Worm (Caenorhabditis elegans) whole organism, early embryonic: ENCODE measurements around the gene F20B6.9.
"Not testable (repeated sequence)": the region's sequence is repeated elsewhere in the genome, so short reads cannot be mapped to it uniquely, and the experiment has no call there.

Experiments
- B0310.2 ChIP-seq: sonication (generic microtip); optimal IDR thresholded peaks from 2 replicates; lab custom pipeline; 2016; ENCODE audit warnings: mild to moderate bottlenecking, missing genetic modification characterization, missing compliant biosample characterization
- F13C5.2 ChIP-seq: sonication (generic microtip); optimal IDR thresholded peaks from 2 replicates; lab custom pipeline; 2017; ENCODE audit warnings: mild to moderate bottlenecking, missing genetic modification characterization, inconsistent platforms, missing compliant biosample characterization
- aly-1 ChIP-seq: sonication (generic microtip); optimal IDR thresholded peaks from 2 replicates; lab custom pipeline; 2016; ENCODE audit warnings: missing genetic modification characterization, missing compliant biosample characterization
- ama-1 ChIP-seq: fragments of 150-350 bp; optimal IDR thresholded peaks from 2 replicates; lab custom pipeline; 2014
- ceh-13 ChIP-seq: fragments of 200-800 bp; sonication (Bioruptor generic); optimal IDR thresholded peaks from 2 replicates; lab custom pipeline; 2018; ENCODE audit warnings: mild to moderate bottlenecking, missing genetic modification characterization, missing compliant biosample characterization
- ceh-36 ChIP-seq: sonication (generic microtip); optimal IDR thresholded peaks from 2 replicates; lab custom pipeline; 2016; ENCODE audit warnings: missing genetic modification characterization, inconsistent platforms, missing compliant biosample characterization
- ets-7 ChIP-seq: sonication (generic microtip); optimal IDR thresholded peaks from 2 replicates; lab custom pipeline; 2016; ENCODE audit warnings: missing genotype, missing genetic modification characterization, missing compliant biosample characterization
- flt-1 ChIP-seq: fragments of 200-800 bp; sonication (Bioruptor generic); IDR thresholded peaks from 2 replicates; pipeline ENCODE4 v1.3.6; 2022; ENCODE audit warnings: missing genetic modification characterization, missing compliant biosample characterization
- hmbx-1 ChIP-seq: sonication (generic microtip); optimal IDR thresholded peaks from 2 replicates; lab custom pipeline; 2016; ENCODE audit warnings: mild to moderate bottlenecking, missing genetic modification characterization, missing compliant biosample characterization
- hmg-4 ChIP-seq: fragments of 200-800 bp; sonication (Bioruptor generic); optimal IDR thresholded peaks from 2 replicates; lab custom pipeline; 2018; ENCODE audit warnings: mild to moderate bottlenecking, missing genetic modification characterization, missing compliant biosample characterization
- hnd-1 ChIP-seq: sonication (generic microtip); optimal IDR thresholded peaks from 2 replicates; lab custom pipeline; 2016; ENCODE audit warnings: missing genetic modification characterization, missing compliant biosample characterization
- pes-1 ChIP-seq: fragments of 200-800 bp; sonication (Bioruptor generic); IDR thresholded peaks from 2 replicates; pipeline ENCODE4 v1.3.6; 2022; ENCODE audit warnings: missing genetic modification reagents, missing genetic modification characterization, missing compliant biosample characterization
- scrt-1 ChIP-seq: fragments of 200-800 bp; sonication (Bioruptor generic); IDR thresholded peaks from 2 replicates; pipeline ENCODE4 v1.3.6; 2022; ENCODE audit warnings: missing genetic modification characterization, missing compliant biosample characterization
- sea-1 ChIP-seq: fragments of 200-800 bp; sonication (Bioruptor generic); conservative IDR thresholded peaks from 2 replicates; pipeline ENCODE4 v1.3.6; 2022; ENCODE audit warnings: missing genetic modification characterization, missing compliant biosample characterization
- tbx-11 ChIP-seq: fragments of 200-800 bp; sonication (Bioruptor generic); IDR thresholded peaks from 2 replicates; pipeline ENCODE4 v1.3.6; 2022; ENCODE audit warnings: missing genetic modification characterization, missing compliant biosample characterization
- tbx-37 ChIP-seq: fragments of 200-800 bp; sonication (Bioruptor generic); conservative IDR thresholded peaks from 2 replicates; pipeline ENCODE4 v1.3.6; 2022; ENCODE audit warnings: missing genetic modification reagents, missing genetic modification characterization, missing compliant biosample characterization
- tra-4 ChIP-seq: sonication (generic microtip); optimal IDR thresholded peaks from 2 replicates; lab custom pipeline; 2017; ENCODE audit warnings: missing genetic modification characterization, missing compliant biosample characterization

Gene F20B6.9

DNA sequence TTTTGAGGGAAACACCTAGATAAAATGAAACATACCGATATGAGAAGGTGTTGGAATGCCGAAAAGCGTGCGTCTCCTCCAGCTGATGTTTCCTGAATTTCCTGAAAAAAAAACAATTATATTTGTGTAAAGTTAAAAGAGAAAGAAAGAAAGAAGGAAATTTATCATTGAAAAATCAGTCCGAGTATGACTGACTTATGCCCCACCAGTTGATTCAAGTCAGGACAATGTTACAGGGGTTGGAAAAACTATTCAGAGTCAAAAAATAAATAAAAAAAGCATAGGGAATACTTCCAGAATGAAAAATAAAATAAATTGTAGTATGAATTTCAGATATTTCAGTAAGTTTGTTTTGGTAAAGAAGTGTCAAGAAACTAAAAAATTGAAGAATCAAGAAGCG is at the start of gene F20B6.9:
F20B6.9 (minus strand) TSS at position 101 of the 400 bp plus-strand sequence.
- TF ChIP-seq flt-1; tbx-37 (GFP tag; lab: Robert Waterston, UW); sea-1 (GFP tag; lab: Robert Waterston, UW): not testable (repeated sequence)

ce11 chrX:4256761-4257160 is 49.5 kb upstream of the F20B6.9 start, which contains the start of gene srv-6:
Gene srv-6 (plus strand): TSS chrX:4257061.
- TF ChIP-seq tra-4 (tag; lab: Kevin White, UChicago) (no peak), F13C5.2 (no peak), ceh-13 (GFP tag; lab: Kevin White, UChicago) (no peak), ama-1 (no peak), aly-1 (tag; lab: Kevin White, UChicago) (no peak), ceh-36 (tag; lab: Kevin White, UChicago) (no peak), B0310.2 (tag; lab: Kevin White, UChicago) (no peak), pes-1 (GFP tag; lab: Robert Waterston, UW) (no peak), hnd-1 (tag; lab: Kevin White, UChicago) (no peak), tbx-11 (GFP tag; lab: Robert Waterston, UW) (no peak), ets-7 (tag; lab: Kevin White, UChicago) (no peak)

DNA sequence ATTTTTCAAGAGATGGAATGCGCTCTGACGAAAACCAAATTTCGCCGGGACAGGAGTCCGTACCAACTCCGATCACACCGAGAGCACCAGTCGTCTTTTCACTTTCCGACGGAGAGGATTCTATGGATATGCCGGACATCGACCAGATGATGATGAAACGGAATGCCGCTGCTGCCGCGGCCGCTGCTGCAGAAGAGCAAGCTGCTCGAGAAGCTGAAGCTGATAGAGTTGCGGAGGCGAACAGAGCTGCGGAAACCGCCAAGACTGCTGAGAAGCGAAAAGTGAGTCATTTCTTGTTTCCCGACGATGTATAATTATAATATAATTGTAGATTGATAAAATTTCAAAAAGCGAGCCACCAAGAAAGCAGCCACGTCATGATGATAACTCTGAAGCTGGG is 48.1 kb upstream of the F20B6.9 start:
- TF ChIP-seq hnd-1 (tag; lab: Kevin White, UChicago) (no peak), hmg-4 (GFP tag; lab: Kevin White, UChicago) (no peak), ceh-13 (GFP tag; lab: Kevin White, UChicago) (no peak), ets-7 (tag; lab: Kevin White, UChicago) (no peak), pes-1 (GFP tag; lab: Robert Waterston, UW) (no peak), flt-1 (no peak), sea-1 (GFP tag; lab: Robert Waterston, UW) (no peak), tbx-11 (GFP tag; lab: Robert Waterston, UW) (no peak), scrt-1 (no peak), tra-4 (tag; lab: Kevin White, UChicago) (no peak), ceh-36 (tag; lab: Kevin White, UChicago) (no peak), hmbx-1 (no peak), aly-1 (tag; lab: Kevin White, UChicago) (no peak), F13C5.2 (no peak), ama-1 (no peak), tbx-37 (GFP tag; lab: Robert Waterston, UW) (no peak), B0310.2 (tag; lab: Kevin White, UChicago) (no peak)

DNA sequence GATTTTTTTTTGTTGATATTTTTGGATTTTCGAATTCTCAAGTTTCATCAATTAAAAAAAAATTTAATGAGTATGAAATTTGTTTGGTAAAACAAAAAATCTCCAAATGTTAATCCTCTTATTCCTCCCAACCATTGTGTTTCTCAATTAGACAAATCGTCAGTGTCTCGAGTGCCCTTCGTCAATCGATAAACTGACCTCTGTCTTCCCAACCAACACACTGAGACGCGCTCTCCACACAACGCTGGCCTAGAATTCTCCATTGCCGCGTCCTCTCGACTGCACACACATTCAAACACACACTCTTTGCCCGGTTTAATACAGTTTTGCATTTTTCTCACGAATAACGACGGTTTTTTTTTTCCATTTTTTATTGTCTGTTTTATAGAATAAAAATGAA is 47.5 kb upstream of the F20B6.9 start, which contains the start of gene taf-11.1:
taf-11.1 (plus strand) TSS at position 389 of the 400 bp plus-strand sequence.
- no peak for TF ChIP-seq tra-4 (tag; lab: Kevin White, UChicago)
- no peak for TF ChIP-seq ama-1
- no peak for TF ChIP-seq hmbx-1
- no peak for TF ChIP-seq hnd-1 (tag; lab: Kevin White, UChicago)
- TF ChIP-seq tbx-37 (GFP tag; lab: Robert Waterston, UW) = no peak
- TF ChIP-seq flt-1 = no peak
- TF ChIP-seq hmg-4 (GFP tag; lab: Kevin White, UChicago) = no peak
- no peak for TF ChIP-seq ceh-36 (tag; lab: Kevin White, UChicago)
- no peak for TF ChIP-seq F13C5.2
- TF ChIP-seq sea-1 (GFP tag; lab: Robert Waterston, UW) = no peak
- no peak for TF ChIP-seq tbx-11 (GFP tag; lab: Robert Waterston, UW)
- TF ChIP-seq B0310.2 (tag; lab: Kevin White, UChicago) = no peak
- no peak for TF ChIP-seq aly-1 (tag; lab: Kevin White, UChicago)
- no peak for TF ChIP-seq scrt-1
- TF ChIP-seq pes-1 (GFP tag; lab: Robert Waterston, UW) = no peak

ce11 chrX:4252047-4252446 is 44.8 kb upstream of the F20B6.9 start, which contains the start of gene srv-5:
Gene srv-5 (plus strand): TSS chrX:4252347.
- TF ChIP-seq hmg-4 (GFP tag; lab: Kevin White, UChicago) (no peak), aly-1 (tag; lab: Kevin White, UChicago) (no peak), tbx-11 (GFP tag; lab: Robert Waterston, UW) (no peak), flt-1 (no peak), tbx-37 (GFP tag; lab: Robert Waterston, UW) (no peak), sea-1 (GFP tag; lab: Robert Waterston, UW) (no peak), pes-1 (GFP tag; lab: Robert Waterston, UW) (no peak), tra-4 (tag; lab: Kevin White, UChicago) (no peak), hmbx-1 (no peak)

ce11 chrX:4248949-4249348 is 41.7 kb upstream of the F20B6.9 start, which contains the start of gene hlh-13:
Gene hlh-13 (plus strand): TSS chrX:4249249.
- TF ChIP-seq sea-1 (GFP tag; lab: Robert Waterston, UW) (no peak), tbx-37 (GFP tag; lab: Robert Waterston, UW) (no peak), ceh-13 (GFP tag; lab: Kevin White, UChicago) (no peak), ama-1 (no peak), aly-1 (tag; lab: Kevin White, UChicago) (no peak), hmbx-1 (no peak), hmg-4 (GFP tag; lab: Kevin White, UChicago) (no peak), B0310.2 (tag; lab: Kevin White, UChicago) (no peak), ceh-36 (tag; lab: Kevin White, UChicago) (no peak), scrt-1 (no peak), flt-1 (no peak), ets-7 (tag; lab: Kevin White, UChicago) (no peak)

- no peak for TF ChIP-seq tra-4 (tag; lab: Kevin White, UChicago)
- TF ChIP-seq ama-1 = no peak
- no peak for TF ChIP-seq hmbx-1
- no peak for TF ChIP-seq hmg-4 (GFP tag; lab: Kevin White, UChicago)
- TF ChIP-seq ceh-13 (GFP tag; lab: Kevin White, UChicago) = no peak
- no peak for TF ChIP-seq F13C5.2
- TF ChIP-seq ets-7 (tag; lab: Kevin White, UChicago) = no peak
- TF ChIP-seq tbx-11 (GFP tag; lab: Robert Waterston, UW) = no peak
These were observed 41.1 kb upstream of the F20B6.9 start for ce11 chrX:4248417-4248816.
